Worm (Caenorhabditis elegans) whole organism, young adult: ENCODE data around the gene Y27F2A.11.
"Not testable (repeated sequence)": the region's sequence is repeated elsewhere in the genome, so short reads cannot be mapped to it uniquely, and the experiment has no call there.

Source experiments
- B0035.1 ChIP-seq: sonication (generic microtip); optimal IDR thresholded peaks from 2 replicates; lab custom pipeline; 2016; ENCODE audit warnings: missing genetic modification characterization, mild to moderate bottlenecking, missing compliant biosample characterization, missing genotype, missing genetic modification reagents
- C06A6.2 ChIP-seq: fragments of 200-800 bp; sonication (Bioruptor generic); conservative IDR thresholded peaks from 2 replicates; pipeline ENCODE4 v1.3.6; 2022; ENCODE audit warnings: missing genetic modification characterization, missing compliant biosample characterization
- F33H1.4 ChIP-seq: fragments of 200-800 bp; sonication (Bioruptor generic); IDR thresholded peaks from 2 replicates; pipeline ENCODE4 v1.3.6; 2022; ENCODE audit warnings: missing genetic modification reagents, missing genetic modification characterization, missing compliant biosample characterization
- F57A8.1 ChIP-seq: fragments of 200-800 bp; sonication (Bioruptor generic); optimal IDR thresholded peaks from 2 replicates; lab custom pipeline; 2018; ENCODE audit warnings: mild to moderate bottlenecking, missing genetic modification characterization, moderate library complexity, missing compliant biosample characterization
- F57C9.4 ChIP-seq: sonication (generic microtip); optimal IDR thresholded peaks from 2 replicates; lab custom pipeline; 2017; ENCODE audit warnings: mild to moderate bottlenecking, missing genetic modification characterization, missing compliant biosample characterization
- K12H6.12 ChIP-seq: fragments of 200-800 bp; sonication (Bioruptor generic); optimal IDR thresholded peaks from 2 replicates; lab custom pipeline; 2018; ENCODE audit warnings: mild to moderate bottlenecking, missing genetic modification characterization, missing compliant biosample characterization
- T07F8.4 ChIP-seq: sonication (generic microtip); optimal IDR thresholded peaks from 2 replicates; lab custom pipeline; 2016; ENCODE audit warnings: mild to moderate bottlenecking, missing genetic modification characterization, moderate library complexity, missing compliant biosample characterization
- Y56A3A.18 ChIP-seq: fragments of 200-800 bp; sonication (Bioruptor generic); IDR thresholded peaks from 2 replicates; pipeline ENCODE4 v1.3.6; 2022; ENCODE audit warnings: missing genetic modification reagents, missing genetic modification characterization, missing compliant biosample characterization
- akir-1 ChIP-seq: fragments of 200-800 bp; sonication (Bioruptor generic); optimal IDR thresholded peaks from 2 replicates; lab custom pipeline; 2018; ENCODE audit warnings: mild to moderate bottlenecking, missing genetic modification characterization, moderate library complexity, missing compliant biosample characterization
- ama-1 ChIP-seq, 3 experiments: fragments of 150-350 bp in 1 of 3; sonication (generic microtip) in 2 of 3; optimal IDR thresholded peaks; 2 replicates each; lab custom pipeline; 2014 to 2018; ENCODE audit warnings: missing biosample characterization in 2 of 3, missing genetic modification characterization in 2 of 3, missing genetic modification reagents in 2 of 3
- aptf-3 ChIP-seq: fragments of 200-800 bp; sonication (Bioruptor generic); IDR thresholded peaks from 2 replicates; pipeline ENCODE4 v1.3.6; 2022; ENCODE audit warnings: missing genetic modification characterization, missing compliant biosample characterization
- ccch-3 ChIP-seq: fragments of 200-800 bp; sonication (Bioruptor generic); optimal IDR thresholded peaks from 2 replicates; lab custom pipeline; 2018; ENCODE audit warnings: mild to moderate bottlenecking, missing genetic modification characterization, missing compliant biosample characterization
- cebp-1 ChIP-seq, 2 experiments: fragments of 200-800 bp in 1 of 2; sonication (Bioruptor generic) in 1 of 2; sonication (generic microtip) in 1 of 2; IDR thresholded peaks in 1 of 2; optimal IDR thresholded peaks in 1 of 2; 2 replicates each; pipeline versions ENCODE4 v1.3.6 to Lab custom; 2017 to 2022; ENCODE audit warnings: missing compliant biosample characterization in 2 of 2, missing genetic modification characterization in 2 of 2, mild to moderate bottlenecking in 1 of 2, missing genetic modification reagents in 1 of 2, moderate library complexity in 1 of 2
- ceh-100 ChIP-seq: fragments of 200-800 bp; sonication (Bioruptor generic); IDR thresholded peaks from 2 replicates; pipeline ENCODE4 v1.3.6; 2022; ENCODE audit warnings: missing genetic modification reagents, missing genetic modification characterization, missing compliant biosample characterization
- ceh-40 ChIP-seq: fragments of 200-800 bp; sonication (Bioruptor generic); IDR thresholded peaks from 2 replicates; pipeline ENCODE4 v1.3.6; 2022; ENCODE audit warnings: missing genetic modification characterization, missing compliant biosample characterization
- ceh-79 ChIP-seq: sonication (generic microtip); optimal IDR thresholded peaks from 2 replicates; lab custom pipeline; 2017; ENCODE audit warnings: mild to moderate bottlenecking, missing genetic modification characterization, missing compliant biosample characterization
- die-1 ChIP-seq: sonication (generic microtip); optimal IDR thresholded peaks from 2 replicates; lab custom pipeline; 2016; ENCODE audit warnings: missing genotype, mild to moderate bottlenecking, missing genetic modification characterization, missing compliant biosample characterization
- dox-1 ChIP-seq: fragments of 200-800 bp; sonication (Bioruptor generic); IDR thresholded peaks from 2 replicates; pipeline ENCODE4 v1.3.6; 2022; ENCODE audit warnings: missing genetic modification reagents, missing genetic modification characterization, missing compliant biosample characterization
- dpl-1 ChIP-seq: fragments of 150-350 bp; optimal IDR thresholded peaks from 2 replicates; lab custom pipeline; 2014; ENCODE audit warnings: missing biosample characterization, missing genetic modification reagents, missing genetic modification characterization
- ekl-4 ChIP-seq: fragments of 200-800 bp; sonication (Bioruptor generic); IDR thresholded peaks from 2 replicates; pipeline ENCODE4 v1.3.6; 2022; ENCODE audit warnings: missing genetic modification reagents, missing genetic modification characterization, missing compliant biosample characterization
- fkh-3 ChIP-seq: sonication (generic microtip); optimal IDR thresholded peaks from 2 replicates; lab custom pipeline; 2016; ENCODE audit warnings: mild to moderate bottlenecking, missing genetic modification characterization, missing compliant biosample characterization
- gei-17 ChIP-seq: fragments of 200-800 bp; sonication (Bioruptor generic); optimal IDR thresholded peaks from 2 replicates; lab custom pipeline; 2018; ENCODE audit warnings: mild to moderate bottlenecking, missing genetic modification characterization, missing compliant biosample characterization
- him-1 ChIP-seq: sonication (generic microtip); optimal IDR thresholded peaks from 2 replicates; lab custom pipeline; 2016; ENCODE audit warnings: missing genotype, missing genetic modification reagents, missing genetic modification characterization, missing compliant biosample characterization
- hmg-1.2 ChIP-seq: fragments of 200-800 bp; sonication (Bioruptor generic); IDR thresholded peaks from 2 replicates; pipeline ENCODE4 v1.3.6; 2022; ENCODE audit warnings: missing genetic modification reagents, missing genetic modification characterization, missing compliant biosample characterization
- lag-1 ChIP-seq: fragments of 200-800 bp; sonication (Bioruptor generic); IDR thresholded peaks from 2 replicates; pipeline ENCODE4 v1.3.6; 2022; ENCODE audit warnings: missing genetic modification reagents, missing genetic modification characterization, missing compliant biosample characterization
- lin-26 ChIP-seq: fragments of 200-800 bp; sonication (Bioruptor generic); IDR thresholded peaks from 2 replicates; pipeline ENCODE4 v1.3.6; 2022; ENCODE audit warnings: missing genetic modification reagents, missing genetic modification characterization, missing compliant biosample characterization
- lsy-27 ChIP-seq: sonication (generic microtip); optimal IDR thresholded peaks from 2 replicates; lab custom pipeline; 2017; ENCODE audit warnings: missing genetic modification characterization, mild to moderate bottlenecking, missing compliant biosample characterization, antibody characterized with exemption, missing genotype, borderline replicate concordance; ENCODE audit not compliant: insufficient read depth
- mel-28 ChIP-seq: sonication (generic microtip); optimal IDR thresholded peaks from 2 replicates; lab custom pipeline; 2016; ENCODE audit warnings: borderline replicate concordance, mild to moderate bottlenecking, missing genetic modification characterization, missing compliant biosample characterization
- nfyb-1 ChIP-seq: fragments of 200-800 bp; sonication (Bioruptor generic); IDR thresholded peaks from 2 replicates; pipeline ENCODE4 v1.3.6; 2022; ENCODE audit warnings: missing genetic modification reagents, missing genetic modification characterization, missing compliant biosample characterization
- nhr-179 ChIP-seq: sonication (generic microtip); optimal IDR thresholded peaks from 2 replicates; lab custom pipeline; 2016; ENCODE audit warnings: mild to moderate bottlenecking, missing genetic modification characterization, missing compliant biosample characterization
- pbrm-1 ChIP-seq: fragments of 200-800 bp; sonication (Bioruptor generic); IDR thresholded peaks from 2 replicates; pipeline ENCODE4 v1.3.6; 2022; ENCODE audit warnings: missing genetic modification reagents, missing genetic modification characterization, missing compliant biosample characterization
- repo-1 ChIP-seq: sonication (generic microtip); optimal IDR thresholded peaks from 2 replicates; lab custom pipeline; 2017; ENCODE audit warnings: mild to moderate bottlenecking, missing genetic modification characterization, missing compliant biosample characterization
- sea-2 ChIP-seq: fragments of 200-800 bp; sonication (Bioruptor generic); IDR thresholded peaks from 2 replicates; pipeline ENCODE4 v1.3.6; 2022; ENCODE audit warnings: missing genetic modification characterization, missing compliant biosample characterization
- sptf-2 ChIP-seq: fragments of 200-800 bp; sonication (Bioruptor generic); optimal IDR thresholded peaks from 2 replicates; lab custom pipeline; 2018; ENCODE audit warnings: mild to moderate bottlenecking, missing genetic modification characterization, missing compliant biosample characterization
- zfh-2 ChIP-seq: fragments of 200-800 bp; sonication (Bioruptor generic); conservative IDR thresholded peaks from 2 replicates; pipeline ENCODE4 v1.3.6; 2022; ENCODE audit warnings: missing genetic modification reagents, missing genetic modification characterization, missing compliant biosample characterization
- zim-3 ChIP-seq: sonication (generic microtip); optimal IDR thresholded peaks from 2 replicates; lab custom pipeline; 2017; ENCODE audit warnings: mild to moderate bottlenecking, missing genetic modification characterization, moderate library complexity, missing compliant biosample characterization
- ztf-22 ChIP-seq: fragments of 200-800 bp; sonication (Bioruptor generic); optimal IDR thresholded peaks from 2 replicates; lab custom pipeline; 2018; ENCODE audit warnings: mild to moderate bottlenecking, missing genetic modification characterization, moderate library complexity, missing compliant biosample characterization
- ztf-3 ChIP-seq: fragments of 200-800 bp; sonication (Bioruptor generic); optimal IDR thresholded peaks from 2 replicates; lab custom pipeline; 2018; ENCODE audit warnings: mild to moderate bottlenecking, missing genetic modification characterization, missing compliant biosample characterization
- ztf-6 ChIP-seq: fragments of 200-800 bp; sonication (Bioruptor generic); IDR thresholded peaks from 2 replicates; pipeline ENCODE4 v1.3.6; 2022; ENCODE audit warnings: missing genetic modification reagents, missing genetic modification characterization, missing compliant biosample characterization

Gene Y27F2A.11

DNA sequence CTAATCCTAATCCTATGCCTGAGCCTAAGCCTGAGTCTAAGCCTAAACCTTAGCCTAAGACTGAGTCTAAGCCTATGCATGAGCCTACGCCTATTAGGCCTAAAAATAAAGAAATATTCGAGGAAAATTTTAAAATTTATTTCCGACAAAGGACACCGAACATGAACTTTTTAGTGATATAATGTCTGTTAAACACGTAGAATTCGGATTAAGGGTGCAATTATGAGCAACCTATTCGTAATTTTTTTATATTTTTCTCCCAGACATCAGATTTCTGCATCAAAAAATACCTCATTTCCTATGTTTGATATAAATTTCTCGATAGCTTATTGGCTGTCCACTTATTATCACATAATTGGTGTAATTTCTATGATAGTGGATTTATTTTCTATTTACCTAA, at the start of gene Y27F2A.11:
TSS of gene Y27F2A.11 (plus strand) at position 301 of the 400 bp plus-strand sequence.
- not testable (repeated sequence) for TF ChIP-seq akir-1 (GFP tag; lab: Kevin White, UChicago); C06A6.2; cebp-1 (GFP tag; IDR thresholded peaks at IDR 0.05; lab: Robert Waterston, UW); cebp-1 (tag; optimal IDR thresholded peaks at IDR 0.05; lab: Kevin White, UChicago)

DNA sequence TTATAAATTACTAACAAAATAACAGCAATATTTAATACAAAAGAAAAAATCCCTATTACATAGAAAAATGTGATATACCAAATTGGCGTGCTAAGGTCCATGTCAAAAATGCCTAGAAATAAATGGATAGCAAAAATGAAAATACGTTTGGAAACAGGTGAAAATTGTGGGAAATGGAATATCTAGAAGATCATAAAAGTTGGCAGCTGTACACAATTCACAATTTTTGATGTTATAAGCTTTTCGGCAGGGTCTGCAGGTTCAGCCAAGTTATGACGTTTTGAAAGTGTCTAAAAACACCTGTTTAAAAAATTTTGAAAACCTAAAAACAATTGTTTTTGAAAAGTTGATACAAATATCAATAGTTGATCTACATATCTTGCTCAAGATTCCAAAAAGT, 46.3 kb upstream of the Y27F2A.11 start, which contains the start of gene sri-42:
TSS of gene sri-42 (minus strand) at position 101 of the 400 bp plus-strand sequence.
- not testable (repeated sequence) for TF ChIP-seq ceh-100; sptf-2 (GFP tag; lab: Kevin White, UChicago); lsy-27

DNA sequence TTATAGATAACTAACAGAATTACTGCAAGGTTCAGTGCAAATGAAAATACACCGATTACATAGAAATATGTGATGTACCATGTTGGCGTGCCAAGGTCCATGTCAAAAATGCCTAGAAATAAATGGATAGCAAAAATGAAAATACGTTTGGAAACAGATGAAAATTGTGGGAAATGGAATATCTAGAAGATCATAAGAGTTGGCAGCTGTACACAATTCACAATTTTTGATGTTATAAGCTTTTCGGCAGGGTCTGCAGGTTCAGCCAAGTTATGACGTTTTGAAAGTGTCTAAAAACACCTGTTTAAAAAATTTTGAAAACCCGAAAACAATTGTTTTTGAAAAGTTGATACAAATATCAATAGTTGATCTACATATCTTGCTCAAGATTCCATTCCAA, 44.6 kb upstream of the Y27F2A.11 start, which contains the start of gene sri-43:
TSS of gene sri-43 (minus strand) at position 101 of the 400 bp plus-strand sequence.
- not testable (repeated sequence) for TF ChIP-seq zim-3 (tag; lab: Kevin White, UChicago); ama-1 (optimal IDR thresholded peaks at IDR 0.05; lab: Kevin White, UChicago); ama-1 (GFP tag; optimal IDR thresholded peaks at IDR 0.05; lab: Kevin White, UChicago); ztf-22

DNA sequence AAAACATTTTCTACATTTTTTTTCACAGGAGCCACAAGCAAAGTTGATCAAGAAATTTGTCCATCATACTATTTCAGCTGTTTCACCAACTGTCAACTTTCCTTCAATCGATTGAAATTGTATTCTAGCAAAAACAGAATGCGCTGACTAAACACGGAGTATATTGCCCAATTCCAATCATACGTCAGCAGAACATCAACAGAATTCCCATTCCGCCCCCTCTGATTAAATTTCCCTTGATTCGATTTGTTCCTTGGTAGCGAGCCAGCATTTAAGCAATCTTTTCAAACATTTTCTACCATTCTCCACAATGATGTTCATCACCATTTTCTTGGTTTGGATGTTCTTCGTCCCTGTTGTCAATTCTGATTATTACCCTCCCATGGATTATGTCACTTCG, 43.3 kb upstream of the Y27F2A.11 start, which contains the start of gene T10D4.15:
TSS of gene T10D4.15 (plus strand) at position 301 of the 400 bp plus-strand sequence.
- TF ChIP-seq gei-17 (GFP tag; lab: Kevin White, UChicago) (no peak), F57C9.4 (tag; lab: Kevin White, UChicago) (no peak), lag-1 (no peak), C06A6.2 (no peak), mel-28 (tag; lab: Kevin White, UChicago) (no peak), lin-26 (GFP tag; lab: Robert Waterston, UW) (no peak), zfh-2 (GFP tag; lab: Robert Waterston, UW) (no peak), ceh-40 (GFP tag; lab: Robert Waterston, UW) (no peak), F33H1.4 (no peak), Y56A3A.18 (GFP tag; lab: Robert Waterston, UW) (no peak), repo-1 (tag; lab: Kevin White, UChicago) (no peak), ekl-4 (GFP tag; lab: Robert Waterston, UW) (no peak), F57A8.1 (no peak), ccch-3 (GFP tag; lab: Kevin White, UChicago) (no peak), ztf-3 (GFP tag; lab: Kevin White, UChicago) (no peak)

DNA sequence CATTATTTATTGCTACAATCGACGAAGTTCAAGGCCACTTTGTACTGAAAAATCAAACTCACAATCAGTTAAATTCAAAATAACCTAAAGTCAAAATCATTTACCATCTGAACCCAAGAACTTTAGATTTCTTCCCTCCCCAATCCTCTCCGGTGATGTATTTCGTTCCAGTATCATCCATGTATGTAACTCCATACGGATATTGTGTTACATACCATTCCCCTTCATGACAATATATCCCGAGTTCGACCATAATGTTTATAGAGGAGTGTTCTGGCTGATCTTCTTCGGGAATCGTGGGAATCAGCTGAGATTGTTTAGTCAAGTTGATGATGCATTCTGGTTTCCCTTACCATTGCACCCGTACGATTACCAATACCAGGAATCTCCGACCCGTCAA, 40.7 kb upstream of the Y27F2A.11 start:
- TF ChIP-seq ztf-6: no peak
- no peak for TF ChIP-seq fkh-3
- TF ChIP-seq, all 124 proteins: peak for 0

DNA sequence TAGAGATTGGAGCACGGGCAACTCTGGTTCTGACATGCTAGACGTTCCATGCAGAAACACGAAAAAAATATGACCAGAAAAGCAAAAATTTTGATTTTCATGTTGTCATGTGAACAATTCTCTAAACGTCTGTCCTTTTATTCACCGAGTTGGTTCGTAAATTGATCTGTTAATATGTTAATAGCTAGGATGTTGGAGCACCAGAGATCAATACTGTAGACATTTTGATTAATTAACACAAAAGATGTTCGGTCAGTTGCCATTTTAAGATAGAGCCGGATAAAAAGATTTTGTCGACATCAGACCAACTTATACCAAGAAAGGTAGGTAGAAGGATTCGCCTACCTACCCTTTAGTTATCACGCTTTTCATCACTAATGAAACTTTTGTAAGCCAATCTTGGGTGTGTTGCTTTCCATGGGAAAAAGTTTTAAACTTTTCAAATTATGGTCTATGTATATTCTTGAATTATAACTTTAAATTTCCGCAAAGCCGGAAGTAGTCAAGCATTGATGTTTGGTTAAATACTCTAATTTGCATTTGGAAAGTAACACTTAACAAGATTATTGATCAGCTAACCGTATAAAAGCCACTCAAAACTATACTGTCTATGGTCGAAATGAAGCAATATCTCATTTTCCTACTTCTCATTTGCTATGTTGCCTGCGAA, 39.5 kb upstream of the Y27F2A.11 start, which contains the start of the genes T10D4.11 and T10D4.1:
TSS of gene T10D4.11 (minus strand) at position 101 of the 670 bp plus-strand sequence.
TSS of gene T10D4.1 (plus strand) at position 620 of the 670 bp plus-strand sequence.
- TF ChIP-seq T07F8.4 (tag; lab: Kevin White, UChicago): no peak
- no peak for TF ChIP-seq hmg-1.2 (GFP tag; lab: Robert Waterston, UW)
- no peak for TF ChIP-seq K12H6.12
- no peak for TF ChIP-seq repo-1 (tag; lab: Kevin White, UChicago)
- no peak for TF ChIP-seq nfyb-1 (GFP tag; lab: Robert Waterston, UW)
- no peak for TF ChIP-seq dox-1 (GFP tag; lab: Robert Waterston, UW)
- TF ChIP-seq die-1 (tag; lab: Kevin White, UChicago): no peak
- TF ChIP-seq sea-2 (GFP tag; lab: Robert Waterston, UW): no peak
- TF ChIP-seq dpl-1: no peak
- TF ChIP-seq B0035.1 (tag; lab: Kevin White, UChicago): no peak
- TF ChIP-seq F57A8.1: no peak
- no peak for TF ChIP-seq him-1 (tag; lab: Kevin White, UChicago)
- TF ChIP-seq ceh-79 (tag; lab: Kevin White, UChicago): no peak
- no peak for TF ChIP-seq aptf-3 (GFP tag; lab: Robert Waterston, UW)
- no peak for TF ChIP-seq Y56A3A.18 (GFP tag; lab: Robert Waterston, UW)
- no peak for TF ChIP-seq pbrm-1
- no peak for TF ChIP-seq nhr-179
